Fruit fly (Drosophila melanogaster): ENCODE measurements around the gene Hmgcr.

Hmgcr gene

dm6 chr3R:23732990-23733512, at the start of gene Hmgcr, which contains the start of gene Rpn9:
TSS of gene Hmgcr (plus strand) at chr3R:23733324.
TSS of gene Rpn9 (minus strand) at chr3R:23733462.
- TF ChIP-seq Poxn (GFP tag; IDR thresholded peaks at IDR 0.05) (no peak), Six4 (GFP tag; optimal IDR thresholded peaks at IDR 0.05) (no peak), CG13894 (tag; optimal IDR thresholded peaks at IDR 0.05) (no peak), lmd (GFP tag; IDR thresholded peaks at IDR 0.05) (no peak), Doc3 (GFP tag; IDR thresholded peaks at IDR 0.05; ENCODE audit: partially characterized antibody) (no peak), CG12299 (tag; optimal IDR thresholded peaks at IDR 0.05) (peak; percentile 52), CG8281 (tag; optimal IDR thresholded peaks at IDR 0.05) (no peak), GATAe (GFP tag; conservative IDR thresholded peaks at IDR 0.05) (no peak), maf-S (GFP tag; optimal IDR thresholded peaks at IDR 0.05) (no peak), Bdp1 (GFP tag; optimal IDR thresholded peaks at IDR 0.05) (peak; percentile 20), sqz (GFP tag; optimal IDR thresholded peaks at IDR 0.05) (no peak), dpn (GFP tag; optimal IDR thresholded peaks at IDR 0.05) (peak; percentile 14 to 24), CG5180 (GFP tag; optimal IDR thresholded peaks at IDR 0.05) (no peak), Trl (optimal IDR thresholded peaks at IDR 0.05) (no peak), Trl (GFP tag; optimal IDR thresholded peaks at IDR 0.05) (no peak), knrl (GFP tag; IDR thresholded peaks at IDR 0.05; ENCODE audit: partially characterized antibody) (peak; percentile 9; the same call in 1 of the 3 replicates), CG1603 (tag; optimal IDR thresholded peaks at IDR 0.05) (peak; percentile 58), CG9817 (tag; optimal IDR thresholded peaks at IDR 0.05) (no peak), HmgZ (tag; optimal IDR thresholded peaks at IDR 0.05) (peak; percentile 32), CG10267 (tag; optimal IDR thresholded peaks at IDR 0.05) (peak; percentile 68), z (GFP tag; IDR thresholded peaks at IDR 0.05) (no peak), CG4424 (GFP tag; optimal IDR thresholded peaks at IDR 0.05) (no peak), CG31388 (GFP tag; optimal IDR thresholded peaks at IDR 0.05) (no peak), sisA (GFP tag; IDR thresholded peaks at IDR 0.05) (no peak), chinmo (GFP tag; IDR thresholded peaks at IDR 0.05; ENCODE audit: partially characterized antibody) (no peak), CG3163 (GFP tag; optimal IDR thresholded peaks at IDR 0.05) (no peak), CG17802 (tag; optimal IDR thresholded peaks at IDR 0.05) (no peak), nom (GFP tag; optimal IDR thresholded peaks at IDR 0.05) (peak; percentile 49), tll (GFP tag; optimal IDR thresholded peaks at IDR 0.05) (peak in 1 of 2 experiments; percentile 29), BEAF-32 (GFP tag; optimal IDR thresholded peaks at IDR 0.05) (peak; percentile 55), Bteb2 (GFP tag; optimal IDR thresholded peaks at IDR 0.05) (no peak), Hand (GFP tag; optimal IDR thresholded peaks at IDR 0.05) (no peak), CG9609 (GFP tag; optimal IDR thresholded peaks at IDR 0.05) (no peak), CG11560 (tag; IDR thresholded peaks at IDR 0.05) (peak; percentile 99), pho (GFP tag; optimal IDR thresholded peaks at IDR 0.05) (no peak), CG1832 (GFP tag; optimal IDR thresholded peaks at IDR 0.05) (no peak), CG31441 (GFP tag; IDR thresholded peaks at IDR 0.05) (peak; percentile 42), Sry-δ (GFP tag; optimal IDR thresholded peaks at IDR 0.05) (peak; percentile 52), Opbp (GFP tag; IDR thresholded peaks at IDR 0.05; ENCODE audit: partially characterized antibody) (0 out of 3 replicates have a peak, but pooled peaks have one; percentile 48), CG1792 (GFP tag; optimal IDR thresholded peaks at IDR 0.05) (no peak), p53 (GFP tag; optimal IDR thresholded peaks at IDR 0.05) (no peak), CG1647 (GFP tag; optimal IDR thresholded peaks at IDR 0.05) (no peak), shn (GFP tag; optimal IDR thresholded peaks at IDR 0.05) (peak; percentile 27), kni (GFP tag; optimal IDR thresholded peaks at IDR 0.05) (no peak), CG32532 (GFP tag; IDR thresholded peaks at IDR 0.05) (no peak), Meics (GFP tag; optimal IDR thresholded peaks at IDR 0.05) (no peak), HLH3B (GFP tag; IDR thresholded peaks at IDR 0.05) (no peak), Dip2 (GFP tag; IDR thresholded peaks at IDR 0.05) (no peak), lilli (GFP tag; optimal IDR thresholded peaks at IDR 0.05) (peak; percentile 13), CHES-1-like (GFP tag; optimal IDR thresholded peaks at IDR 0.05) (peak; percentile 53), CG13424 (tag; optimal IDR thresholded peaks at IDR 0.05) (peak; percentile 28)
